Worm (Caenorhabditis elegans): ENCODE data around the gene faah-6.

ce11 chrIII:11614874-11615273, 35.4 kb upstream of the faah-6 start:
- TF ChIP-seq alr-1 (tag; optimal IDR thresholded peaks at IDR 0.05) (no peak), nhr-25 (tag; optimal IDR thresholded peaks at IDR 0.05) (no peak), nhr-237 (tag; optimal IDR thresholded peaks at IDR 0.05) (no peak), lin-11 (tag; optimal IDR thresholded peaks at IDR 0.05) (no peak), ama-1 (optimal IDR thresholded peaks at IDR 0.05) (no peak), ceh-16 (tag; optimal IDR thresholded peaks at IDR 0.05) (no peak), unc-39 (tag; optimal IDR thresholded peaks at IDR 0.05) (no peak), nhr-11 (tag; optimal IDR thresholded peaks at IDR 0.05) (no peak), ztf-11 (tag; optimal IDR thresholded peaks at IDR 0.05) (no peak), nhr-21 (tag; optimal IDR thresholded peaks at IDR 0.05) (no peak)

Measured in whole organism, L2 larva.